Fruit fly (Drosophila melanogaster) whole organism, adult: Measurements from ENCODE around the gene jvl.

ENCODE experiments used
- CG11617 ChIP-seq: fragments of 200-800 bp; sonication (Bioruptor generic); optimal IDR thresholded peaks from 2 replicates; lab custom pipeline; 2017; ENCODE audit warnings: mild to moderate bottlenecking, missing biosample characterization, missing genetic modification reagents, missing genetic modification characterization
- CG12768 ChIP-seq: fragments of 200-800 bp; sonication (Bioruptor generic); optimal IDR thresholded peaks from 2 replicates; lab custom pipeline; 2017; ENCODE audit warnings: missing biosample characterization, missing genetic modification characterization, mild to moderate bottlenecking, moderate library complexity, missing genetic modification reagents
- CG14711 ChIP-seq: fragments of 200-800 bp; sonication (Bioruptor generic); optimal IDR thresholded peaks from 2 replicates; lab custom pipeline; 2018; ENCODE audit warnings: missing biosample characterization, mild to moderate bottlenecking, missing genetic modification characterization, moderate library complexity
- CG33017 ChIP-seq: fragments of 200-800 bp; sonication (Bioruptor generic); optimal IDR thresholded peaks from 2 replicates; lab custom pipeline; 2018; ENCODE audit warnings: missing biosample characterization, mild to moderate bottlenecking, missing genetic modification characterization, moderate library complexity
- CG7101 ChIP-seq: fragments of 200-800 bp; sonication (Bioruptor generic); optimal IDR thresholded peaks from 2 replicates; lab custom pipeline; 2018; ENCODE audit warnings: missing biosample characterization, mild to moderate bottlenecking, missing genetic modification characterization, moderate library complexity
- Crg-1 ChIP-seq: fragments of 200-800 bp; sonication (Bioruptor generic); optimal IDR thresholded peaks from 2 replicates; lab custom pipeline; 2016; ENCODE audit warnings: missing biosample characterization, missing genetic modification characterization
- Hr96 ChIP-seq: fragments of 200-800 bp; sonication (Bioruptor generic); optimal IDR thresholded peaks from 2 replicates; lab custom pipeline; 2016; ENCODE audit warnings: missing biosample characterization, missing genetic modification characterization
- Mnt ChIP-seq: fragments of 200-800 bp; sonication (Bioruptor generic); optimal IDR thresholded peaks from 2 replicates; lab custom pipeline; 2016; ENCODE audit warnings: missing biosample characterization, mild to moderate bottlenecking, missing genetic modification characterization
- bab1 ChIP-seq: fragments of 200-800 bp; sonication (Bioruptor generic); optimal IDR thresholded peaks from 3 replicates; lab custom pipeline; 2019; ENCODE audit warnings: missing biosample characterization, mild to moderate bottlenecking, missing genetic modification characterization, moderate library complexity
- kay ChIP-seq: fragments of 200-800 bp; sonication (Bioruptor generic); peaks from one replicate; lab custom pipeline; 2016; ENCODE audit warnings: missing biosample characterization, missing genetic modification characterization, borderline replicate concordance
- pad ChIP-seq: fragments of 200-800 bp; sonication (Bioruptor generic); optimal IDR thresholded peaks from 3 replicates; lab custom pipeline; 2017; ENCODE audit warnings: missing biosample characterization, missing genetic modification characterization, mild to moderate bottlenecking, moderate library complexity, missing genetic modification reagents

dm6 chr3R:14830262-14830758 is 88.9 kb downstream of the jvl start:
- TF ChIP-seq CG33017 (tag; lab: Kevin White, UChicago) (no peak), Crg-1 (GFP tag; lab: Kevin White, UChicago) (no peak), kay (GFP tag; lab: Kevin White, UChicago) (no peak), CG11617 (no peak), Mnt (no peak), Hr96 (GFP tag; lab: Kevin White, UChicago) (no peak), CG12768 (no peak), CG14711 (no peak), pad (GFP tag; lab: Kevin White, UChicago) (no peak), bab1 (GFP tag; lab: Kevin White, UChicago) (no peak), CG7101 (tag; lab: Kevin White, UChicago) (no peak)
